Worm (Caenorhabditis elegans) whole organism, L2 larva: ENCODE data around the gene dct-1.

Experiments
- ZK546.5 ChIP-seq: sonication (generic microtip); optimal IDR thresholded peaks from 2 replicates; lab custom pipeline; 2017; ENCODE audit warnings: missing biosample characterization, missing genetic modification characterization
- aly-2 ChIP-seq: fragments of 150-350 bp; optimal IDR thresholded peaks from 2 replicates; lab custom pipeline; 2014; ENCODE audit warnings: missing biosample characterization, missing genetic modification characterization
- ama-1 ChIP-seq: fragments of 150-350 bp; optimal IDR thresholded peaks from 2 replicates; lab custom pipeline; 2018; ENCODE audit warnings: inconsistent platforms
- ceh-16 ChIP-seq: fragments of 150-350 bp; optimal IDR thresholded peaks from 2 replicates; lab custom pipeline; 2014; ENCODE audit warnings: missing biosample characterization, missing genetic modification characterization
- elt-1 ChIP-seq: fragments of 150-350 bp; optimal IDR thresholded peaks from 2 replicates; lab custom pipeline; 2014; ENCODE audit warnings: missing biosample characterization, missing genetic modification characterization
- lin-39 ChIP-seq: fragments of 150-350 bp; optimal IDR thresholded peaks from 2 replicates; lab custom pipeline; 2014; ENCODE audit warnings: missing biosample characterization, missing genetic modification reagents, missing genetic modification characterization
- mdl-1 ChIP-seq, 2 experiments: fragments of 150-350 bp in 1 of 2; sonication (generic microtip) in 1 of 2; optimal IDR thresholded peaks; 2 replicates each; lab custom pipeline; 2017; ENCODE audit warnings: missing biosample characterization in 2 of 2, missing genetic modification characterization in 2 of 2
- nhr-12 ChIP-seq: fragments of 150-350 bp; optimal IDR thresholded peaks from 2 replicates; lab custom pipeline; 2014; ENCODE audit warnings: missing biosample characterization, missing genetic modification characterization
- nhr-25 ChIP-seq: fragments of 150-350 bp; sonication (generic microtip); optimal IDR thresholded peaks from 3 replicates; lab custom pipeline; 2014; ENCODE audit warnings: missing biosample characterization, missing genetic modification characterization
- nhr-77 ChIP-seq: fragments of 150-350 bp; optimal IDR thresholded peaks from 2 replicates; lab custom pipeline; 2014; ENCODE audit warnings: missing biosample characterization, missing genetic modification characterization
- sma-3 ChIP-seq: sonication (generic microtip); optimal IDR thresholded peaks from 2 replicates; lab custom pipeline; 2016; ENCODE audit warnings: missing genetic modification reagents, missing genetic modification characterization, missing compliant biosample characterization
- snpc-4 ChIP-seq: fragments of 150-350 bp; optimal IDR thresholded peaks from 2 replicates; lab custom pipeline; 2014; ENCODE audit warnings: missing biosample characterization, missing genetic modification characterization
- unc-62 ChIP-seq: fragments of 150-350 bp; optimal IDR thresholded peaks from 2 replicates; lab custom pipeline; 2014; ENCODE audit warnings: missing biosample characterization, missing genetic modification reagents, missing genetic modification characterization
- ztf-11 ChIP-seq: sonication (generic microtip); optimal IDR thresholded peaks from 2 replicates; lab custom pipeline; 2017; ENCODE audit warnings: missing biosample characterization, missing genetic modification characterization

- TF ChIP-seq snpc-4 (tag; lab: Kevin White, UChicago): no peak
- no peak for TF ChIP-seq elt-1 (tag; lab: Kevin White, UChicago)
- TF ChIP-seq ztf-11 (tag; lab: Kevin White, UChicago): no peak
- TF ChIP-seq lin-39 (tag; lab: Kevin White, UChicago): no peak
- no peak for TF ChIP-seq nhr-12 (tag; lab: Kevin White, UChicago)
- TF ChIP-seq unc-62 (GFP tag; lab: Kevin White, UChicago): no peak
- TF ChIP-seq ama-1 (lab: Kevin White, UChicago): no peak
- no peak for TF ChIP-seq ZK546.5 (tag; lab: Kevin White, UChicago)
- TF ChIP-seq sma-3 (GFP tag; lab: Kevin White, UChicago): no peak
- no peak for TF ChIP-seq ceh-16 (tag; lab: Kevin White, UChicago)
- no peak for TF ChIP-seq mdl-1 (tag; optimal IDR thresholded peaks at IDR 0.05; lab: Kevin White, UChicago)
- no peak for TF ChIP-seq nhr-77 (tag; lab: Kevin White, UChicago)
- TF ChIP-seq aly-2 (tag; lab: Kevin White, UChicago): no peak
- TF ChIP-seq nhr-25 (tag; lab: Kevin White, UChicago): no peak
Observed at ce11 chrX:7992102-7992501, 37.9 kb downstream of the dct-1 start.
